Worm (Caenorhabditis elegans) whole organism, late embryonic: Measurements from ENCODE around the gene srz-74.

Experiments used
- K02D7.2 ChIP-seq: sonication (generic microtip); optimal IDR thresholded peaks from 2 replicates; lab custom pipeline; 2017; ENCODE audit warnings: mild to moderate bottlenecking, missing genetic modification characterization, missing compliant biosample characterization
- ahr-1 ChIP-seq: sonication (generic microtip); optimal IDR thresholded peaks from 2 replicates; lab custom pipeline; 2016; ENCODE audit warnings: missing genetic modification characterization, missing compliant biosample characterization
- ama-1 ChIP-seq: fragments of 150-350 bp; optimal IDR thresholded peaks from 2 replicates; lab custom pipeline; 2014
- elt-2 ChIP-seq: sonication (generic microtip); optimal IDR thresholded peaks from 2 replicates; lab custom pipeline; 2016; ENCODE audit warnings: missing genetic modification reagents, missing genetic modification characterization, missing compliant biosample characterization
- fkh-10 ChIP-seq: fragments of 150-350 bp; optimal IDR thresholded peaks from 2 replicates; lab custom pipeline; 2014; ENCODE audit warnings: missing biosample characterization, missing genetic modification reagents, missing genetic modification characterization
- hlh-30 ChIP-seq: sonication (generic microtip); optimal IDR thresholded peaks from 2 replicates; lab custom pipeline; 2017; ENCODE audit warnings: antibody characterized with exemption, missing genetic modification characterization, missing compliant biosample characterization; ENCODE audit not compliant: insufficient read depth
- lim-6 ChIP-seq: sonication (generic microtip); optimal IDR thresholded peaks from 2 replicates; lab custom pipeline; 2016; ENCODE audit warnings: missing genetic modification characterization, missing compliant biosample characterization
- pag-3 ChIP-seq: sonication (generic microtip); optimal IDR thresholded peaks from 2 replicates; lab custom pipeline; 2016; ENCODE audit warnings: missing compliant biosample characterization, missing genetic modification characterization, borderline replicate concordance
- pax-1 ChIP-seq: fragments of 150-350 bp; optimal IDR thresholded peaks from 2 replicates; lab custom pipeline; 2014; ENCODE audit warnings: missing biosample characterization, missing genetic modification characterization
- pha-4 ChIP-seq: fragments of 150-350 bp; optimal IDR thresholded peaks from 2 replicates; lab custom pipeline; 2018; ENCODE audit warnings: missing biosample characterization, missing genetic modification reagents, missing genetic modification characterization
- pqm-1 ChIP-seq: sonication (generic microtip); optimal IDR thresholded peaks from 2 replicates; lab custom pipeline; 2016; ENCODE audit warnings: missing genetic modification characterization, missing compliant biosample characterization
- ref-2 ChIP-seq: sonication (generic microtip); optimal IDR thresholded peaks from 2 replicates; lab custom pipeline; 2016; ENCODE audit warnings: missing genetic modification characterization, missing compliant biosample characterization
- sox-4 ChIP-seq: sonication (generic microtip); optimal IDR thresholded peaks from 2 replicates; lab custom pipeline; 2017; ENCODE audit warnings: mild to moderate bottlenecking, missing genetic modification characterization, inconsistent platforms, missing compliant biosample characterization
- tbx-2 ChIP-seq: sonication (generic microtip); optimal IDR thresholded peaks from 2 replicates; lab custom pipeline; 2016; ENCODE audit warnings: missing genetic modification characterization, missing compliant biosample characterization

DNA sequence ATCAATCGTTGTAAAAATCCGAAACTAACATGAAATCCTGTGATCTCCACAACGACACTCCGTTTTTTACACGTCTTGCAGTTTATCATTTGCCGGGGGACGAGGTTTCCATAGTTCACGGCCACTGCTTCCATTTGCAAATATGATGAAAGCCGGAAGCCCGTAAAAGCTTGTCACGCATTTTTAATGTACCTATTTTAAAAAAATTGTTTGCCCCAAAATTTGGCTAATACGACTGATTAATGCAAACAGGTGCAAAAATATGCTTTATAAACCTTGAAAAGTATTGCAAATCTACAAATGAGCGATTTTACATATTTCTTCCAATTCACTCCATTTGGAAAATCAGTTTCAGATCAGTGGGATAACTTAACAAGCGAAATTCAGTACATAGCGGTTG lies 8.4 kb upstream of the srz-74 start, which contains the start of gene srz-61:
- TF ChIP-seq hlh-30 (tag; lab: Kevin White, UChicago) (no peak), fkh-10 (no peak), pax-1 (tag; lab: Kevin White, UChicago) (no peak), elt-2 (tag; lab: Kevin White, UChicago) (no peak), K02D7.2 (tag; lab: Kevin White, UChicago) (no peak), lim-6 (tag; lab: Kevin White, UChicago) (no peak), ahr-1 (tag; lab: Kevin White, UChicago) (no peak), sox-4 (tag; lab: Kevin White, UChicago) (no peak), ama-1 (lab: Kevin White, UChicago) (no peak), pag-3 (tag; lab: Kevin White, UChicago) (no peak), pha-4 (tag; lab: Kevin White, UChicago) (no peak), pqm-1 (tag; lab: Kevin White, UChicago) (no peak), tbx-2 (no peak), ref-2 (tag; lab: Kevin White, UChicago) (no peak)
